Worm (Caenorhabditis elegans): ENCODE measurements around the gene gbf-1.
"Not testable (repeated sequence)": the region's sequence is repeated elsewhere in the genome, so short reads cannot be mapped to it uniquely, and the experiment has no call there.

Gene gbf-1

ce11 chrIII:11773581-11773980 is at the start of gene gbf-1:
Gene gbf-1 (minus strand): TSS chrIII:11773681.
- TF ChIP-seq odd-2, unc-42, lin-11 (tag; optimal IDR thresholded peaks at IDR 0.05): not testable (repeated sequence)

DNA sequence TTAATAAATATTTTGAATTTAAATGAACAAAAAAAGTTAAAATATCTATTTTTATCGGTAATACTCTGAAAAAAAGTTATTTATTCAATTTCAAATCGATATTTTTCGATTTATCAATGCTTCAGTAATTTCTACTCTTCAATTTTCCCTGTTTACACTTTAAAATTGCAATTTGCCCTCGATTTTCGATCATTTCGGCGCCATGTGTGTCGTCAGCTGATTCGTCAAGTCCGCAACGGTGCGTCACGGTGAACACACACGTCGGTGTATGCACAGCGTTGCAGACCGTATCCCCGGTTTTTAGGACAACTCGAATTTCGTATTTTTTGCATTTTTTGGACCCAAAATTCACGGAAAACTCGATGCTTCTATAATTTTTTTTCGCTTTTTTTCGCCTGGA is 49.8 kb upstream of the gbf-1 start, which contains the start of gene C18D11.3:
Gene C18D11.3, plus strand, starts transcription at position 189 of the 400 bp plus-strand sequence.
- TF ChIP-seq ceh-31 (tag; optimal IDR thresholded peaks at IDR 0.05), result peak; percentile 52
- TF ChIP-seq ceh-30 (tag; optimal IDR thresholded peaks at IDR 0.05), result peak; percentile 70
- TF ChIP-seq tbx-2 (tag; optimal IDR thresholded peaks at IDR 0.05), result peak; percentile 77
- TF ChIP-seq syd-9 (tag; optimal IDR thresholded peaks at IDR 0.05), result no peak
- TF ChIP-seq fkh-10 (GFP tag; optimal IDR thresholded peaks at IDR 0.05), result no peak
- TF ChIP-seq ceh-18 (tag; optimal IDR thresholded peaks at IDR 0.05), result peak; percentile 63
- peak; percentile 95 for TF ChIP-seq hlh-30 (tag; optimal IDR thresholded peaks at IDR 0.05; ENCODE audit: insufficient read depth)
- peak; percentile 15 for TF ChIP-seq unc-42 (tag; optimal IDR thresholded peaks at IDR 0.05)
- no peak for TF ChIP-seq fkh-6 (tag; optimal IDR thresholded peaks at IDR 0.05)
- peak; percentile 45 for TF ChIP-seq unc-55 (GFP tag; optimal IDR thresholded peaks at IDR 0.05)
- peak; percentile 23 for TF ChIP-seq ceh-48 (tag; optimal IDR thresholded peaks at IDR 0.05)
- peak; percentile 86 for TF ChIP-seq nfya-1 (tag; optimal IDR thresholded peaks at IDR 0.05)
- TF ChIP-seq elt-2 (tag; optimal IDR thresholded peaks at IDR 0.05), result peak; percentile 20

DNA sequence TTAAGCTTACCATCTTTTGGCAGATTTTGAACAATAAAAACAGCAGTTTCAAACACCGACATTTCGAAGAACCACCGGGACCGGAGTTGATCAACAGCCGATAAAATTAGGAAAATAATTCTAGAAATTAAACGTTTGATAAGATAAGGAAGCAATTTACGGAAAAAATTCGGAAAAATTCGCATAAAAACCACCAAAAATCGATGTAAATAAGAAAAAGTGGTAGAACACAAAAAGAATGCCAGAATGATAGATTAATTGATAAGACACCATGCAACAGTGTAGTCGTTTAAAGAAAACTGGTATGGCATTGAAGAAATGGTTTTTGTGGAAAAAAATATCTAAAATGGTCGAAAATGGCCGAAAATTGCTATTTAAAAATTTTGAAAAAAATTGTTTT is 48.9 kb upstream of the gbf-1 start, which contains the start of gene maa-1:
Gene maa-1, minus strand, starts transcription at position 120 of the 400 bp plus-strand sequence.
- TF ChIP-seq dve-1 (tag; optimal IDR thresholded peaks at IDR 0.05) (no peak), nfya-1 (tag; optimal IDR thresholded peaks at IDR 0.05) (no peak), ceh-31 (tag; optimal IDR thresholded peaks at IDR 0.05) (no peak), dmd-4 (tag; optimal IDR thresholded peaks at IDR 0.05; ENCODE audit: borderline replicate concordance) (no peak), C08G9.2 (tag; optimal IDR thresholded peaks at IDR 0.05) (no peak), ceh-48 (tag; optimal IDR thresholded peaks at IDR 0.05) (no peak), ceh-14 (tag; optimal IDR thresholded peaks at IDR 0.05) (no peak), ets-4 (tag; optimal IDR thresholded peaks at IDR 0.05) (no peak), rnt-1 (tag; optimal IDR thresholded peaks at IDR 0.05) (no peak), syd-9 (tag; optimal IDR thresholded peaks at IDR 0.05) (no peak), hlh-6 (tag; optimal IDR thresholded peaks at IDR 0.05) (no peak), K09A11.1 (tag; optimal IDR thresholded peaks at IDR 0.05; ENCODE audit: insufficient read depth) (no peak), unc-3 (GFP tag; conservative IDR thresholded peaks at IDR 0.05) (no peak), unc-3 (tag; optimal IDR thresholded peaks at IDR 0.05) (no peak), Y22D7AL.16 (tag; optimal IDR thresholded peaks at IDR 0.05) (no peak), ztf-16 (tag; optimal IDR thresholded peaks at IDR 0.05) (no peak), ceh-6 (GFP tag; optimal IDR thresholded peaks at IDR 0.05) (no peak), nhr-11 (tag; optimal IDR thresholded peaks at IDR 0.05) (no peak), sox-2 (GFP tag; IDR thresholded peaks at IDR 0.05) (no peak), C38D4.7 (GFP tag; optimal IDR thresholded peaks at IDR 0.05) (no peak), pax-1 (tag; optimal IDR thresholded peaks at IDR 0.05) (no peak)

DNA sequence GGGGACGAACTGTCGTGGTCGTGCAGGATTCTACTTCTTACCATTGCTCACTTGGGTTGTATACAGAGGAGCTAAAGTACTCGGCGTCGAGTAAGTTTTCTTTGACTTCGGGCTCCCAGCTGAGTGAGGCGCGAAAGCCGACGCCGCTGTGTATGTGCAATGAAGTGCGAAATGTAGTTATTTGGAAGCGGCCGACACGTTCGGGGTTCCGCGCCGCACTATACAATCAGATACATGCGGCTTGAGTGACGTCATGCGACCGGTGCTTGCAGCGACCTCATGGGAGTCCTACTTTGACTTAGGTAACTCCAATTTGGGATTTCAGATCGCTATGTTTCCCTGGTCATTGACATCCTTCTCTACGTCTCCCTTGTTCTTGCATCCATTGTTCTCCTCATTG is 44.4 kb upstream of the gbf-1 start:
- TF ChIP-seq pat-9 (tag; optimal IDR thresholded peaks at IDR 0.05) (no peak), ceh-31 (tag; optimal IDR thresholded peaks at IDR 0.05) (no peak), sox-2 (GFP tag; IDR thresholded peaks at IDR 0.05) (no peak), mec-3 (tag; optimal IDR thresholded peaks at IDR 0.05; ENCODE audit: borderline replicate concordance) (no peak), syd-9 (tag; optimal IDR thresholded peaks at IDR 0.05) (no peak), pha-2 (tag; optimal IDR thresholded peaks at IDR 0.05) (no peak), pqm-1 (tag; optimal IDR thresholded peaks at IDR 0.05) (no peak), hlh-15 (tag; optimal IDR thresholded peaks at IDR 0.05) (no peak), unc-3 (GFP tag; conservative IDR thresholded peaks at IDR 0.05) (no peak), unc-3 (tag; optimal IDR thresholded peaks at IDR 0.05) (no peak), F13H6.1 (tag; optimal IDR thresholded peaks at IDR 0.05) (no peak), ceh-45 (GFP tag; IDR thresholded peaks at IDR 0.05) (no peak), hlh-30 (tag; optimal IDR thresholded peaks at IDR 0.05; ENCODE audit: insufficient read depth) (no peak), tbx-2 (tag; optimal IDR thresholded peaks at IDR 0.05) (no peak), ttx-3 (tag; optimal IDR thresholded peaks at IDR 0.05) (no peak), zip-5 (tag; optimal IDR thresholded peaks at IDR 0.05) (no peak), C38D4.7 (GFP tag; optimal IDR thresholded peaks at IDR 0.05) (no peak), ahr-1 (tag; optimal IDR thresholded peaks at IDR 0.05) (no peak), ceh-24 (tag; optimal IDR thresholded peaks at IDR 0.05) (no peak), ceh-18 (tag; optimal IDR thresholded peaks at IDR 0.05) (no peak)
